Worm (Caenorhabditis elegans) whole organism, late embryonic: ENCODE measurements around the gene T06D8.10.

Source experiments
- C08G9.2 ChIP-seq: sonication (generic microtip); optimal IDR thresholded peaks from 2 replicates; lab custom pipeline; 2016; ENCODE audit warnings: mild to moderate bottlenecking, missing genetic modification characterization, moderate library complexity, missing compliant biosample characterization
- T23F11.4 ChIP-seq: fragments of 200-800 bp; sonication (Bioruptor generic); optimal IDR thresholded peaks from 2 replicates; lab custom pipeline; 2018; ENCODE audit warnings: mild to moderate bottlenecking, missing genetic modification characterization, missing compliant biosample characterization
- elt-2 ChIP-seq: sonication (generic microtip); optimal IDR thresholded peaks from 2 replicates; lab custom pipeline; 2016; ENCODE audit warnings: missing genetic modification reagents, missing genetic modification characterization, missing compliant biosample characterization
- hlh-15 ChIP-seq: sonication (generic microtip); optimal IDR thresholded peaks from 2 replicates; lab custom pipeline; 2016; ENCODE audit warnings: missing genetic modification characterization, missing compliant biosample characterization
- hlh-30 ChIP-seq: sonication (generic microtip); optimal IDR thresholded peaks from 2 replicates; lab custom pipeline; 2017; ENCODE audit warnings: antibody characterized with exemption, missing genetic modification characterization, missing compliant biosample characterization; ENCODE audit not compliant: insufficient read depth
- hlh-8 ChIP-seq: sonication (generic microtip); optimal IDR thresholded peaks from 2 replicates; lab custom pipeline; 2016; ENCODE audit warnings: missing genotype, missing genetic modification characterization, missing compliant biosample characterization
- madf-2 ChIP-seq: sonication (generic microtip); optimal IDR thresholded peaks from 2 replicates; lab custom pipeline; 2017; ENCODE audit warnings: missing genetic modification characterization, missing compliant biosample characterization
- nfya-1 ChIP-seq: sonication (generic microtip); optimal IDR thresholded peaks from 2 replicates; lab custom pipeline; 2017; ENCODE audit warnings: missing genetic modification characterization, mild to moderate bottlenecking, missing compliant biosample characterization, antibody characterized with exemption, moderate library complexity
- nhr-11 ChIP-seq: fragments of 150-350 bp; optimal IDR thresholded peaks from 2 replicates; lab custom pipeline; 2014; ENCODE audit warnings: missing biosample characterization, missing genetic modification characterization
- pha-4 ChIP-seq: fragments of 150-350 bp; optimal IDR thresholded peaks from 2 replicates; lab custom pipeline; 2018; ENCODE audit warnings: missing biosample characterization, missing genetic modification reagents, missing genetic modification characterization
- ztf-16 ChIP-seq: sonication (generic microtip); optimal IDR thresholded peaks from 2 replicates; lab custom pipeline; 2017; ENCODE audit warnings: missing genetic modification characterization, missing compliant biosample characterization

DNA sequence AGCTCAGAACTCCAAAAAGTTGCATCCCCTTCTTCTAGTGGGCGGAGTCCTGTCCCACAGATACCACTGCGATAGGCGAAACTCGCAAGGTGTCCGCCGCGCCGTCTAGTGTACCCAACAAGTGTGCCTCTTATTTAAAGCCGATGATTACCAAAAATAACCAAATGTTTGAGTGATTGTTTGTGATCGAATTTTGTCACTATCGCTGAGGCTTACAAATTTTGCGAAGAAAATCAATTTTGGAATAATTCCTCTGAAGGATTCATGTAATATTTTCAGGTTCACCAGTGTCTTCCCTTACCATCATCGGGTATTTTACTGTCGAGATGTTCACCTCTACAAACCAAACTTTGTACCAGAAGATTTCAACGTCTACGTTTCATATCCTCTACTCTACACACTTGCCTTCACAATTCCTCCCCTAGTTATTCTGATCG is 23.3 kb downstream of the T06D8.10 start:
- no peak for TF ChIP-seq T23F11.4 (GFP tag; lab: Kevin White, UChicago)
- TF ChIP-seq elt-2: no peak
- TF ChIP-seq hlh-15 (tag; lab: Kevin White, UChicago): no peak
- TF ChIP-seq ztf-16 (tag; lab: Kevin White, UChicago): no peak
- TF ChIP-seq hlh-8 (tag; lab: Kevin White, UChicago): no peak
- TF ChIP-seq nfya-1 (tag; lab: Kevin White, UChicago): peak; percentile 50
- no peak for TF ChIP-seq C08G9.2 (tag; lab: Kevin White, UChicago)
- no peak for TF ChIP-seq hlh-30 (tag; lab: Kevin White, UChicago)
- no peak for TF ChIP-seq nhr-11 (tag; lab: Kevin White, UChicago)
- no peak for TF ChIP-seq madf-2 (tag; lab: Kevin White, UChicago)
- TF ChIP-seq pha-4 (tag; lab: Kevin White, UChicago): no peak
